Worm (Caenorhabditis elegans) whole organism, L2 larva: ENCODE measurements around the gene nsph-4.1.
A peak's percentile ranks its signal among the peaks of the same experiment; 100 is the strongest.

Experiments used
- C34F6.9 ChIP-seq: fragments of 150-350 bp; optimal IDR thresholded peaks from 2 replicates; lab custom pipeline; 2014; ENCODE audit warnings: missing biosample characterization, missing genetic modification characterization
- F13H6.1 ChIP-seq: sonication (generic microtip); optimal IDR thresholded peaks from 2 replicates; lab custom pipeline; 2016; ENCODE audit warnings: missing genetic modification characterization, missing compliant biosample characterization
- R02D3.7 ChIP-seq: fragments of 150-350 bp; optimal IDR thresholded peaks from 2 replicates; lab custom pipeline; 2014; ENCODE audit warnings: missing biosample characterization, missing genetic modification characterization
- Y55F3AM.14 ChIP-seq: fragments of 200-800 bp; sonication (Bioruptor generic); optimal IDR thresholded peaks from 2 replicates; lab custom pipeline; 2018; ENCODE audit warnings: mild to moderate bottlenecking, missing genetic modification characterization, missing compliant biosample characterization
- ZK546.5 ChIP-seq: sonication (generic microtip); optimal IDR thresholded peaks from 2 replicates; lab custom pipeline; 2017; ENCODE audit warnings: missing biosample characterization, missing genetic modification characterization
- alr-1 ChIP-seq: fragments of 150-350 bp; optimal IDR thresholded peaks from 2 replicates; lab custom pipeline; 2014; ENCODE audit warnings: missing biosample characterization, missing genetic modification characterization
- aly-2 ChIP-seq: fragments of 150-350 bp; optimal IDR thresholded peaks from 2 replicates; lab custom pipeline; 2014; ENCODE audit warnings: missing biosample characterization, missing genetic modification characterization
- ama-1 ChIP-seq: fragments of 150-350 bp; optimal IDR thresholded peaks from 2 replicates; lab custom pipeline; 2018; ENCODE audit warnings: inconsistent platforms
- blmp-1 ChIP-seq: sonication (generic microtip); optimal IDR thresholded peaks from 2 replicates; lab custom pipeline; 2017; ENCODE audit warnings: missing genetic modification characterization, mild to moderate bottlenecking, missing compliant biosample characterization, antibody characterized with exemption, moderate library complexity; ENCODE audit not compliant: insufficient read depth
- ceh-16 ChIP-seq: fragments of 150-350 bp; optimal IDR thresholded peaks from 2 replicates; lab custom pipeline; 2014; ENCODE audit warnings: missing biosample characterization, missing genetic modification characterization
- ceh-82 ChIP-seq: fragments of 150-350 bp; optimal IDR thresholded peaks from 2 replicates; lab custom pipeline; 2014; ENCODE audit warnings: missing biosample characterization, missing genetic modification characterization
- crh-2 ChIP-seq: sonication (generic microtip); optimal IDR thresholded peaks from 2 replicates; lab custom pipeline; 2017; ENCODE audit warnings: missing biosample characterization, missing genetic modification characterization
- dmd-4 ChIP-seq: sonication (generic microtip); optimal IDR thresholded peaks from 2 replicates; lab custom pipeline; 2017; ENCODE audit warnings: missing biosample characterization, missing genetic modification characterization
- egl-27 ChIP-seq: sonication (generic microtip); optimal IDR thresholded peaks from 3 replicates; lab custom pipeline; 2017; ENCODE audit warnings: missing biosample characterization, missing genetic modification reagents, missing genetic modification characterization
- elt-1 ChIP-seq: fragments of 150-350 bp; optimal IDR thresholded peaks from 2 replicates; lab custom pipeline; 2014; ENCODE audit warnings: missing biosample characterization, missing genetic modification characterization
- elt-3 ChIP-seq: sonication (generic microtip); optimal IDR thresholded peaks from 2 replicates; lab custom pipeline; 2017; ENCODE audit warnings: missing biosample characterization, missing genetic modification characterization
- fos-1 ChIP-seq: fragments of 150-350 bp; optimal IDR thresholded peaks from 2 replicates; lab custom pipeline; 2014; ENCODE audit warnings: missing biosample characterization, missing genetic modification characterization
- gmeb-1 ChIP-seq: fragments of 150-350 bp; optimal IDR thresholded peaks from 2 replicates; lab custom pipeline; 2014; ENCODE audit warnings: missing biosample characterization, missing genetic modification characterization
- lin-11 ChIP-seq: fragments of 150-350 bp; sonication (generic microtip); optimal IDR thresholded peaks from 2 replicates; lab custom pipeline; 2014; ENCODE audit warnings: missing biosample characterization, missing genetic modification characterization, inconsistent platforms, mixed read lengths
- lin-13 ChIP-seq: fragments of 150-350 bp; optimal IDR thresholded peaks from 2 replicates; lab custom pipeline; 2014; ENCODE audit warnings: missing biosample characterization, missing genetic modification reagents, missing genetic modification characterization
- lin-39 ChIP-seq: fragments of 150-350 bp; optimal IDR thresholded peaks from 2 replicates; lab custom pipeline; 2014; ENCODE audit warnings: missing biosample characterization, missing genetic modification reagents, missing genetic modification characterization
- lsy-2 ChIP-seq, 2 experiments: fragments of 150-350 bp in 1 of 2; sonication (generic microtip) in 1 of 2; optimal IDR thresholded peaks; 2 replicates each; lab custom pipeline; 2014 to 2017; ENCODE audit warnings: missing biosample characterization in 2 of 2, missing genetic modification characterization in 2 of 2
- mab-5 ChIP-seq: fragments of 150-350 bp; optimal IDR thresholded peaks from 2 replicates; lab custom pipeline; 2014; ENCODE audit warnings: missing biosample characterization, missing genetic modification characterization
- mbf-1 ChIP-seq: sonication (generic microtip); optimal IDR thresholded peaks from 2 replicates; lab custom pipeline; 2017; ENCODE audit warnings: missing biosample characterization, missing genetic modification characterization
- nhr-10 ChIP-seq: sonication (generic microtip); optimal IDR thresholded peaks from 2 replicates; lab custom pipeline; 2017; ENCODE audit warnings: missing biosample characterization, missing genetic modification characterization
- nhr-11 ChIP-seq: fragments of 150-350 bp; optimal IDR thresholded peaks from 2 replicates; lab custom pipeline; 2014; ENCODE audit warnings: missing biosample characterization, missing genetic modification characterization
- nhr-12 ChIP-seq: fragments of 150-350 bp; optimal IDR thresholded peaks from 2 replicates; lab custom pipeline; 2014; ENCODE audit warnings: missing biosample characterization, missing genetic modification characterization
- nhr-129 ChIP-seq: fragments of 150-350 bp; optimal IDR thresholded peaks from 2 replicates; lab custom pipeline; 2014; ENCODE audit warnings: missing biosample characterization, missing genetic modification characterization
- nhr-21 ChIP-seq: fragments of 150-350 bp; optimal IDR thresholded peaks from 2 replicates; lab custom pipeline; 2014; ENCODE audit warnings: missing biosample characterization, missing genetic modification characterization
- nhr-23 ChIP-seq: fragments of 150-350 bp; optimal IDR thresholded peaks from 2 replicates; lab custom pipeline; 2014; ENCODE audit warnings: missing biosample characterization, missing genetic modification reagents, missing genetic modification characterization
- nhr-237 ChIP-seq: fragments of 150-350 bp; optimal IDR thresholded peaks from 2 replicates; lab custom pipeline; 2014; ENCODE audit warnings: missing biosample characterization, missing genetic modification characterization
- nhr-25 ChIP-seq: fragments of 150-350 bp; sonication (generic microtip); optimal IDR thresholded peaks from 3 replicates; lab custom pipeline; 2014; ENCODE audit warnings: missing biosample characterization, missing genetic modification characterization
- nhr-6 ChIP-seq: fragments of 150-350 bp; optimal IDR thresholded peaks from 2 replicates; lab custom pipeline; 2014; ENCODE audit warnings: missing biosample characterization, missing genetic modification characterization
- nhr-77 ChIP-seq: fragments of 150-350 bp; optimal IDR thresholded peaks from 2 replicates; lab custom pipeline; 2014; ENCODE audit warnings: missing biosample characterization, missing genetic modification characterization
- peb-1 ChIP-seq: fragments of 150-350 bp; optimal IDR thresholded peaks from 2 replicates; lab custom pipeline; 2014; ENCODE audit warnings: missing biosample characterization, missing genetic modification characterization
- sem-4 ChIP-seq: fragments of 150-350 bp; optimal IDR thresholded peaks from 2 replicates; lab custom pipeline; 2014; ENCODE audit warnings: missing biosample characterization, missing genetic modification reagents, missing genetic modification characterization
- skn-1 ChIP-seq: sonication (generic microtip); optimal IDR thresholded peaks from 2 replicates; lab custom pipeline; 2017; ENCODE audit warnings: missing biosample characterization, missing genetic modification characterization
- sma-9 ChIP-seq, 2 experiments: fragments of 150-350 bp in 1 of 2; sonication (generic microtip) in 1 of 2; optimal IDR thresholded peaks; 2 replicates each; lab custom pipeline; 2014 to 2016; ENCODE audit warnings: missing genetic modification characterization in 2 of 2, mild to moderate bottlenecking in 1 of 2, missing biosample characterization in 1 of 2, missing compliant biosample characterization in 1 of 2, missing genetic modification reagents in 1 of 2, moderate library complexity in 1 of 2
- snpc-4 ChIP-seq: fragments of 150-350 bp; optimal IDR thresholded peaks from 2 replicates; lab custom pipeline; 2014; ENCODE audit warnings: missing biosample characterization, missing genetic modification characterization
- unc-39 ChIP-seq: fragments of 150-350 bp; optimal IDR thresholded peaks from 2 replicates; lab custom pipeline; 2014; ENCODE audit warnings: missing biosample characterization, missing genetic modification characterization
- unc-55 ChIP-seq: fragments of 150-350 bp; sonication (generic microtip); optimal IDR thresholded peaks from 3 replicates; lab custom pipeline; 2014; ENCODE audit warnings: missing biosample characterization, missing genetic modification reagents, missing genetic modification characterization
- unc-62 ChIP-seq: fragments of 150-350 bp; optimal IDR thresholded peaks from 2 replicates; lab custom pipeline; 2014; ENCODE audit warnings: missing biosample characterization, missing genetic modification reagents, missing genetic modification characterization
- zag-1 ChIP-seq: fragments of 150-350 bp; optimal IDR thresholded peaks from 2 replicates; lab custom pipeline; 2014; ENCODE audit warnings: missing biosample characterization, missing genetic modification characterization
- ztf-1 ChIP-seq: fragments of 200-800 bp; sonication (Bioruptor generic); conservative IDR thresholded peaks from 2 replicates; pipeline ENCODE4 v1.3.6; 2022; ENCODE audit warnings: missing genetic modification characterization, missing compliant biosample characterization
- ztf-11 ChIP-seq: sonication (generic microtip); optimal IDR thresholded peaks from 2 replicates; lab custom pipeline; 2017; ENCODE audit warnings: missing biosample characterization, missing genetic modification characterization
- ztf-4 ChIP-seq: fragments of 150-350 bp; optimal IDR thresholded peaks from 2 replicates; lab custom pipeline; 2014; ENCODE audit warnings: missing biosample characterization, missing genetic modification characterization

The nsph-4.1 gene

ce11 chrIV:5204573-5204972 lies 22.1 kb upstream of the nsph-4.1 start, which contains the start of gene tni-4:
Gene tni-4, plus strand, starts transcription at chrIV:5204591.
- TF ChIP-seq unc-62 (GFP tag; lab: Kevin White, UChicago): no peak
- TF ChIP-seq gmeb-1 (tag; lab: Kevin White, UChicago): no peak
- no peak for TF ChIP-seq mab-5 (tag; lab: Kevin White, UChicago)
- TF ChIP-seq ZK546.5 (tag; lab: Kevin White, UChicago): no peak
- TF ChIP-seq ceh-16 (tag; lab: Kevin White, UChicago): no peak
- TF ChIP-seq crh-2 (tag; lab: Kevin White, UChicago): no peak
- TF ChIP-seq F13H6.1 (tag; lab: Kevin White, UChicago): no peak
- TF ChIP-seq C34F6.9: no peak
- TF ChIP-seq nhr-77 (tag; lab: Kevin White, UChicago): no peak
- no peak for TF ChIP-seq blmp-1 (tag; lab: Kevin White, UChicago)
- no peak for TF ChIP-seq nhr-21 (tag; lab: Kevin White, UChicago)

ce11 chrIV:5206716-5207115 lies 19.9 kb upstream of the nsph-4.1 start:
- no peak for TF ChIP-seq lin-13 (GFP tag; lab: Kevin White, UChicago)
- no peak for TF ChIP-seq unc-55 (GFP tag; lab: Kevin White, UChicago)
- no peak for TF ChIP-seq unc-39 (tag; lab: Kevin White, UChicago)
- no peak for TF ChIP-seq ZK546.5 (tag; lab: Kevin White, UChicago)
- no peak for TF ChIP-seq mbf-1
- no peak for TF ChIP-seq ztf-11 (tag; lab: Kevin White, UChicago)
- no peak for TF ChIP-seq alr-1
- no peak for TF ChIP-seq elt-3 (tag; lab: Kevin White, UChicago)
- TF ChIP-seq skn-1 (tag; lab: Kevin White, UChicago): no peak
- TF ChIP-seq nhr-25 (tag; lab: Kevin White, UChicago): no peak
- TF ChIP-seq fos-1: no peak
- TF ChIP-seq ceh-82 (tag; lab: Kevin White, UChicago): no peak
- TF ChIP-seq F13H6.1 (tag; lab: Kevin White, UChicago): no peak
- no peak for TF ChIP-seq nhr-77 (tag; lab: Kevin White, UChicago)
- no peak for TF ChIP-seq peb-1 (tag; lab: Kevin White, UChicago)
- no peak for TF ChIP-seq nhr-12 (tag; lab: Kevin White, UChicago)
- no peak for TF ChIP-seq sem-4 (tag; lab: Kevin White, UChicago)
- no peak for TF ChIP-seq zag-1 (tag; lab: Kevin White, UChicago)
- TF ChIP-seq unc-62 (GFP tag; lab: Kevin White, UChicago): no peak

- no peak for TF ChIP-seq nhr-23 (tag; lab: Kevin White, UChicago)
- no peak for TF ChIP-seq unc-62 (GFP tag; lab: Kevin White, UChicago)
- TF ChIP-seq nhr-11 (tag; lab: Kevin White, UChicago): peak; percentile 69
- no peak for TF ChIP-seq nhr-12 (tag; lab: Kevin White, UChicago)
- peak; percentile 73 to 82 for TF ChIP-seq lsy-2 (tag; optimal IDR thresholded peaks at IDR 0.05; lab: Kevin White, UChicago)
- TF ChIP-seq nhr-77 (tag; lab: Kevin White, UChicago): no peak
- no peak for TF ChIP-seq unc-39 (tag; lab: Kevin White, UChicago)
- TF ChIP-seq R02D3.7 (tag; lab: Kevin White, UChicago): peak; percentile 82
- no peak for TF ChIP-seq elt-1 (tag; lab: Kevin White, UChicago)
- peak; percentile 36 for TF ChIP-seq fos-1
- peak; percentile 54 for TF ChIP-seq egl-27 (tag; lab: Kevin White, UChicago)
- TF ChIP-seq sem-4 (tag; lab: Kevin White, UChicago): no peak
- no peak for TF ChIP-seq dmd-4
- TF ChIP-seq peb-1 (tag; lab: Kevin White, UChicago): no peak
- no peak for TF ChIP-seq ztf-11 (tag; lab: Kevin White, UChicago)
- TF ChIP-seq mbf-1: no peak
- no peak for TF ChIP-seq ztf-4 (tag; lab: Kevin White, UChicago)
- TF ChIP-seq nhr-21 (tag; lab: Kevin White, UChicago): peak; percentile 42
- no peak for TF ChIP-seq ceh-16 (tag; lab: Kevin White, UChicago)
- no peak for TF ChIP-seq nhr-10 (tag; lab: Kevin White, UChicago)
- TF ChIP-seq lin-13 (GFP tag; lab: Kevin White, UChicago): peak; percentile 54
- no peak for TF ChIP-seq Y55F3AM.14
- TF ChIP-seq nhr-6 (tag; lab: Kevin White, UChicago): no peak
- TF ChIP-seq gmeb-1 (tag; lab: Kevin White, UChicago): peak; percentile 88
- TF ChIP-seq elt-3 (tag; lab: Kevin White, UChicago): no peak
- TF ChIP-seq skn-1 (tag; lab: Kevin White, UChicago): no peak
- TF ChIP-seq blmp-1 (tag; lab: Kevin White, UChicago): no peak
- no peak for TF ChIP-seq alr-1
- no peak for TF ChIP-seq ama-1 (lab: Kevin White, UChicago)
- peak; percentile 83 for TF ChIP-seq nhr-129 (tag; lab: Kevin White, UChicago)
- peak; percentile 66 for TF ChIP-seq nhr-25 (tag; lab: Kevin White, UChicago)
- TF ChIP-seq C34F6.9: peak; percentile 82
- TF ChIP-seq nhr-237 (tag; lab: Kevin White, UChicago): no peak
- no peak for TF ChIP-seq ZK546.5 (tag; lab: Kevin White, UChicago)
- TF ChIP-seq crh-2 (tag; lab: Kevin White, UChicago): peak; percentile 96
- peak; percentile 4 for TF ChIP-seq zag-1 (tag; lab: Kevin White, UChicago)
- no peak for TF ChIP-seq lin-39
- TF ChIP-seq lin-11 (tag; lab: Kevin White, UChicago): peak; percentile 75
- peak; percentile 52 for TF ChIP-seq sma-9 (GFP tag; optimal IDR thresholded peaks at IDR 0.05; lab: Kevin White, UChicago)
- TF ChIP-seq sma-9 (tag; optimal IDR thresholded peaks at IDR 0.05; lab: Kevin White, UChicago): no peak
- TF ChIP-seq aly-2 (tag; lab: Kevin White, UChicago): no peak
- peak; percentile 40 for TF ChIP-seq snpc-4
- no peak for TF ChIP-seq ztf-1 (GFP tag; lab: Robert Waterston, UW)
Observed at ce11 chrIV:5209390-5209789, 17.3 kb upstream of the nsph-4.1 start, which contains the start of the genes Y59E9AL.36 and nbet-1. Gene Y59E9AL.36, minus strand, starts transcription at chrIV:5209481. Gene nbet-1, plus strand, starts transcription at chrIV:5209501.
